Worm (Caenorhabditis elegans) whole organism, L4/young adult: Measurements from ENCODE around the gene srh-245.

Experiments
- W03F9.2 ChIP-seq: fragments of 150-350 bp; optimal IDR thresholded peaks from 2 replicates; lab custom pipeline; 2014; ENCODE audit warnings: missing biosample characterization, missing genetic modification characterization
- him-1 ChIP-seq: sonication (generic microtip); optimal IDR thresholded peaks from 2 replicates; lab custom pipeline; 2016; ENCODE audit warnings: missing genotype, missing genetic modification reagents, missing genetic modification characterization, missing compliant biosample characterization

- TF ChIP-seq him-1 (tag; lab: Kevin White, UChicago) (no peak), W03F9.2 (no peak)
Observed at ce11 chrV:655823-656222, at the start of gene srh-245.
